Worm (Caenorhabditis elegans): ENCODE measurements around the gene eyg-1.

Gene eyg-1

DNA sequence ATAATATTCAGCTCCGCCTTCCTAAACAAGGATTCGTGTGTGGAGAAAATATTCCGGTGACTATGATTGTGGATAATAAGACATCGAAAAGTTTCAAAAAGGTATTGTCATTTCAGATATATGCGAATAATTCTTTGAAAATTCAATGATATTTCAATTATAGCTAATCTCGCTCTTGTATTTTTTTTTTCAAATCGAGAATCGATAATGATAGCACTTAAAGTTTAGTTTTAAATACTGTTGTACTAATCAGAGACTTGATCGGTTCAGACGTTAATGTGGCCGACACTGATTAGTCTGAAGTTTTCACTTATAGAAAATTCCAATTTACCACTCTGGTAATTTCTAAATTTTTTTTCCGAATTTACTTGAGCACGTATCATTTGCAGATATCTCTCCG is 8.2 kb upstream of the eyg-1 start:
- TF ChIP-seq elt-4 (tag; optimal IDR thresholded peaks at IDR 0.05) (no peak), F13H6.1 (tag; optimal IDR thresholded peaks at IDR 0.05) (no peak), odd-2 (tag; optimal IDR thresholded peaks at IDR 0.05) (no peak), ceh-6 (GFP tag; optimal IDR thresholded peaks at IDR 0.05) (no peak), pqm-1 (tag; optimal IDR thresholded peaks at IDR 0.05) (no peak), eyg-1 (tag; optimal IDR thresholded peaks at IDR 0.05) (no peak), ceh-34 (tag; optimal IDR thresholded peaks at IDR 0.05) (no peak), pha-2 (tag; optimal IDR thresholded peaks at IDR 0.05) (no peak), hlh-6 (tag; optimal IDR thresholded peaks at IDR 0.05) (no peak), gmeb-2 (tag; optimal IDR thresholded peaks at IDR 0.05) (no peak), ahr-1 (tag; optimal IDR thresholded peaks at IDR 0.05) (no peak), elt-2 (tag; optimal IDR thresholded peaks at IDR 0.05) (no peak), T23F11.4 (GFP tag; optimal IDR thresholded peaks at IDR 0.05) (no peak), pax-1 (tag; optimal IDR thresholded peaks at IDR 0.05) (no peak), npax-4 (tag; optimal IDR thresholded peaks at IDR 0.05) (no peak), lim-6 (tag; optimal IDR thresholded peaks at IDR 0.05) (no peak), pros-1 (tag; optimal IDR thresholded peaks at IDR 0.05) (no peak), ceh-9 (tag; optimal IDR thresholded peaks at IDR 0.05) (no peak), pat-9 (tag; optimal IDR thresholded peaks at IDR 0.05) (no peak), lin-11 (tag; optimal IDR thresholded peaks at IDR 0.05) (no peak)

DNA sequence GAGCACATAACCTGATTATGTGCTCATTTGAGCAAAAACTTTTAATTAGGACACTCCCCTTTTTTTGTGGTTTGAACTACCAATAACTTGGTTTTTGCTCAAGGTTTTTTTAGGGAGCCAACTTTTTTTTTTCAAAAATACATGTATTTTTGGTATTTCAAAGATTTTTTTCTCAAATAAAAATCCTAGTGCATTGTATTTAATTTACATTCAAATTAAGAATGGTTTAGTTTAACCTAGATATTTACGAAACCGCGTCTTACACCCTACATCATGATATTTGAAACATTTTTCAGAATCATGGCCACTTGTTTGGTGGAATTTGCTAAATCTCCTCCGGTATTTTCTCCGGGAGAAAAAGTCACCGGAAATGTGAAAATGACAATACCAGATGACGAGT is 7.2 kb upstream of the eyg-1 start, which contains the start of gene arrd-5:
arrd-5 (plus strand) TSS at position 301 of the 400 bp plus-strand sequence.
- TF ChIP-seq ama-1 (optimal IDR thresholded peaks at IDR 0.05): no peak
- TF ChIP-seq ceh-6 (GFP tag; optimal IDR thresholded peaks at IDR 0.05): no peak
- no peak for TF ChIP-seq pros-1 (tag; optimal IDR thresholded peaks at IDR 0.05)
- TF ChIP-seq sox-2 (GFP tag; IDR thresholded peaks at IDR 0.05): no peak
- no peak for TF ChIP-seq unc-86 (tag; optimal IDR thresholded peaks at IDR 0.05)
- no peak for TF ChIP-seq F13H6.1 (tag; optimal IDR thresholded peaks at IDR 0.05)
- no peak for TF ChIP-seq ets-4 (tag; optimal IDR thresholded peaks at IDR 0.05)
- no peak for TF ChIP-seq C08G9.2 (tag; optimal IDR thresholded peaks at IDR 0.05)
- no peak for TF ChIP-seq ztf-16 (tag; optimal IDR thresholded peaks at IDR 0.05)
- TF ChIP-seq ceh-9 (tag; optimal IDR thresholded peaks at IDR 0.05): no peak
- no peak for TF ChIP-seq ceh-34 (tag; optimal IDR thresholded peaks at IDR 0.05)

DNA sequence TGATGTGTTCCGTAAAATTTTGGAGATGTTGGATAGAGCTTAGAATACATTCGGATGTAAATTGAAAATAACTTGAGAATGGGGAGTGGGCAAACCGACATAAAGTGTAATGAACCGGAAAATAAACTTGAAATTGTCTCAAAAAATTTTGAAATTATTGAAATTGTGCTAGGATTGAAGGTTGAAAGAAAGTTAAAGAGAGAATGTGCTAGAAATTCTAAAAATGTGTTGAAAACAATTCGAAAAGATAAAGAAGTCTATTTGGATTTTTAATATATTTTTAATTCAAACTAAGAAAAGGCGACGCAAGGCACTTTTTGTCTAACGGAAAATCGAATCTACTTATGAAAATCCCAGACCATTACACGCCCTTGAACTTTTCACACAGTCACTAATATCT is 6.1 kb upstream of the eyg-1 start, which contains the start of gene ZK938.3:
ZK938.3 (minus strand) TSS at position 101 of the 400 bp plus-strand sequence.
- TF ChIP-seq unc-42 (tag; optimal IDR thresholded peaks at IDR 0.05) (no peak), nhr-11 (tag; optimal IDR thresholded peaks at IDR 0.05) (peak; percentile 21)

DNA sequence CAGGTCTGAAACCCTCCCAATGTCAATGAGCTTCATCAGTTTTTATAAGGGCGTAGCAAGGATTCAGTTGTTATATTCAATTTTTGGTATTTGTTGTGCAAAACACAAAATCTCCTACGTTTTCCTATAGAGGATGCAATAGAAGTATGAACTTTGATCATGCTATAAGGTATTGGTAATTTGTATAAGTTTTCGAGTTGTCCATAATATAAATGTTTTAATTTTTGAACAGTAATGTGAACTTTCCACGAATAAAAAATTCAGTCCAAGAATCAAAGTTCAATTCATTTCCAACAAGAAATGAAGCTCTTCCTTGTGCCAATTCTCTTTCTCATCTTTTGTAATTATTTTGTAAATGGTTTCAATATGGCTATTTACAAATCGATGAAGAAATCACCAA is 3.3 kb upstream of the eyg-1 start, which contains the start of gene ZK938.12:
ZK938.12 (plus strand) TSS at position 301 of the 400 bp plus-strand sequence.
- TF ChIP-seq ceh-34 (tag; optimal IDR thresholded peaks at IDR 0.05): no peak
- TF ChIP-seq sox-2 (GFP tag; IDR thresholded peaks at IDR 0.05): no peak
- TF ChIP-seq mec-3 (tag; optimal IDR thresholded peaks at IDR 0.05; ENCODE audit: borderline replicate concordance): no peak
- TF ChIP-seq madf-2 (tag; optimal IDR thresholded peaks at IDR 0.05): no peak
- no peak for TF ChIP-seq F13H6.1 (tag; optimal IDR thresholded peaks at IDR 0.05)
- no peak for TF ChIP-seq pha-4 (tag; optimal IDR thresholded peaks at IDR 0.05)
- no peak for TF ChIP-seq pax-1 (tag; optimal IDR thresholded peaks at IDR 0.05)
- no peak for TF ChIP-seq hlh-6 (tag; optimal IDR thresholded peaks at IDR 0.05)
- TF ChIP-seq pat-9 (tag; optimal IDR thresholded peaks at IDR 0.05): no peak
- no peak for TF ChIP-seq odd-2 (tag; optimal IDR thresholded peaks at IDR 0.05)
- no peak for TF ChIP-seq che-1 (tag; optimal IDR thresholded peaks at IDR 0.05)
- no peak for TF ChIP-seq unc-3 (GFP tag; conservative IDR thresholded peaks at IDR 0.05)
- no peak for TF ChIP-seq unc-3 (tag; optimal IDR thresholded peaks at IDR 0.05)
- TF ChIP-seq ceh-31 (tag; optimal IDR thresholded peaks at IDR 0.05): no peak
- no peak for TF ChIP-seq ets-4 (tag; optimal IDR thresholded peaks at IDR 0.05)
- no peak for TF ChIP-seq ceh-9 (tag; optimal IDR thresholded peaks at IDR 0.05)
- TF ChIP-seq fax-1 (tag; optimal IDR thresholded peaks at IDR 0.05): no peak
